Worm (Caenorhabditis elegans): ENCODE data around the gene rmd-1.

The rmd-1 gene

DNA sequence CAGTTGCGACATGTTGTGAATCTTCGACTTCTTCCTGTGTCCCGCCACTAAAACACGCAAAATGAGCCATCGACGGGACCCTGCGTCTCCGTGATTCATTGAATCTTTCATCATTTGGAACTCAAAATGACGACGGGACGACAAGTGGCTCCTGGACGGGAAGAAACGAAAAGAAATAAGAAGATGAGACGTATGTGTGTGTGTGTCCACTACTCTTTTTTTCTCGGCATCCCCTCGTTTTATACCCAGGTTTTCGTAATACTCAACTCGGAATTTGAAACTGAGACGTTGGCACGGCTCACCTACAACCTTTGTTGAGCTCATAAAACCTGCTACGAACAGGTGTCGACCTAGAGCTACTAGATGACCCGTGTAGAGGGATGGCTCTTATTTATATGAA, 14.4 kb upstream of the rmd-1 start:
- TF ChIP-seq ham-2 (GFP tag; optimal IDR thresholded peaks at IDR 0.05): no peak
- TF ChIP-seq lin-13 (tag; optimal IDR thresholded peaks at IDR 0.05): no peak
- TF ChIP-seq unc-62 (GFP tag; optimal IDR thresholded peaks at IDR 0.05): peak; percentile 68
- TF ChIP-seq unc-120 (tag; optimal IDR thresholded peaks at IDR 0.05; ENCODE audit: poor library complexity, severe bottlenecking): peak; percentile 67
- TF ChIP-seq hlh-1 (tag; optimal IDR thresholded peaks at IDR 0.05): peak; percentile 51
- TF ChIP-seq ceh-83 (GFP tag; optimal IDR thresholded peaks at IDR 0.05): no peak

DNA sequence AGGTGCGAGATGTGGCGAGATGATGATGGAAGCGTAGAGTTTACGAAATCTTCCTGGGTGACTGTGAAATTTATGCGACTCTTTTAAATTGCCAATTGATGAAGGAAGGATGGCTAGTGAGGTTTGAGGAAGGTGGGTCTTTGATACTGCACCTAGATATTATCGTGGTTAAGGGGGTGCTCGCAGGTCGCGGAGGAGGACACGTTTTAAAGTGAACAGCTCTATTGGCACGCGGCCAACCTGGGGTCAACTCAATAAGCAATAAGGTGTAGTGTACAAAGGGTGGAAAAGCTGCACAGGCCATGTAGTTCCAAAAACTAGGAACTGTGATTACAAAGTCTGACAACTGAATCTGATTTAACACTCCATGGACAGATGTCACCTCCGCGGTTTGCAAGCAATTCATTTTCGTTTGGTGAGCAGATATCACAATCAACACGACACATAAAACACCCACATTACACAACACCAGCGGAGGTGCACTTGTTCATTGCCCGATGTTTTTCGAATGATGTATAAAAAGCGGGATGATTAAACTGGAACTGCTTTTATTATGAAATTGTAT, 13.5 kb upstream of the rmd-1 start:
- TF ChIP-seq elt-1 (tag; optimal IDR thresholded peaks at IDR 0.05; ENCODE audit: borderline replicate concordance, insufficient read depth) (no peak), tbx-8 (GFP tag; optimal IDR thresholded peaks at IDR 0.05) (no peak), unc-62 (GFP tag; optimal IDR thresholded peaks at IDR 0.05) (peak; percentile 20), cnd-1 (tag; optimal IDR thresholded peaks at IDR 0.05) (no peak), nhr-28 (tag; optimal IDR thresholded peaks at IDR 0.05) (no peak), mls-2 (tag; optimal IDR thresholded peaks at IDR 0.05) (no peak), elt-3 (tag; optimal IDR thresholded peaks at IDR 0.05) (no peak), nhr-76 (tag; optimal IDR thresholded peaks at IDR 0.05) (no peak)

DNA sequence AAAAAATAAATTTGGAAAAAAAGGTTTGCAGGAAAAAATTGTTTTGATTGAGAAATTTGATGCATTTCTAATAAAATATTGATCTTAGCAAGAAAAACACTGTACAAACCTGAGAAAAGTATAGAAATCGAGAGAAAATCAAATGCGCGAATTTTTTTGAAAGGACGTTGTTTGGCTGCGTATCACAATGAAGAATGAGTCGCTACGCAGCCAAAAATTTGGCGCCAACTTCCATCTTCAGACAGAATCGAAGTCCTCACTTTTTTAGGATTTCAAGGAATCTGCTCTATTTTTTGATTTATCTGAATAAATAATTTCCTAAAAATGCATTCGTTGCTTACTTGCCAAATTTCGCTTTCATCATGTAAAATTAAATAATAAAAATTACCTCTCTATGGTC, 12.2 kb upstream of the rmd-1 start:
- TF ChIP-seq hlh-1 (tag; optimal IDR thresholded peaks at IDR 0.05): no peak
- no peak for TF ChIP-seq lin-13 (tag; optimal IDR thresholded peaks at IDR 0.05)
- no peak for TF ChIP-seq sptf-1 (tag; optimal IDR thresholded peaks at IDR 0.05)
- TF ChIP-seq pha-4 (tag; optimal IDR thresholded peaks at IDR 0.05): no peak
- no peak for TF ChIP-seq unc-120 (tag; optimal IDR thresholded peaks at IDR 0.05; ENCODE audit: poor library complexity, severe bottlenecking)
- no peak for TF ChIP-seq flh-1 (GFP tag; optimal IDR thresholded peaks at IDR 0.05)
- TF ChIP-seq blmp-1 (tag; optimal IDR thresholded peaks at IDR 0.05): no peak
- no peak for TF ChIP-seq nhr-76 (tag; optimal IDR thresholded peaks at IDR 0.05)
- TF ChIP-seq nhr-2 (tag; optimal IDR thresholded peaks at IDR 0.05): no peak
- no peak for TF ChIP-seq zip-8 (tag; optimal IDR thresholded peaks at IDR 0.05)
- TF ChIP-seq snpc-4 (tag; optimal IDR thresholded peaks at IDR 0.05): no peak
- TF ChIP-seq ztf-11 (tag; optimal IDR thresholded peaks at IDR 0.05): no peak
- no peak for TF ChIP-seq elt-1 (tag; optimal IDR thresholded peaks at IDR 0.05; ENCODE audit: borderline replicate concordance, insufficient read depth)

DNA sequence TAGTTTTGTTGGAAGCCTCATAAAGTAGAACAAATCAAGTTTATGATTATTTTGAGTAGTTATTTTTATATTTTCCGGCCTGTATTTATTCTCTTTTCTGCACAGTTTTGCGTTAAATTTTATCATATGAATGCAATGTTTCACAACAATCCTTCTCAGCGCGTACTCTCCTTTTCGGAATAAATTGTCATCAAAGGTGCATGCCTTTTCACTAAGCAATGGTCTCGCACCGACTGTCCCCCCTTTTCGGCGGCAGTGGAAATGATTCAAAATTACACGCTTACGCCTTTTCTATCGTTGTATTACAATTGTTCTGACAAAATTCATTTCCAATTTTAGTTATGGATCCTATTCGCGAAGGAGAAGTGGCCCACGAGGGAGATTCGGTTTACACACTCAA, 11.8 kb upstream of the rmd-1 start, which contains the start of the genes iff-1 and cdk-1:
iff-1 (minus strand) TSS at position 61 of the 400 bp plus-strand sequence.
cdk-1 (plus strand) TSS at position 340 of the 400 bp plus-strand sequence.
- TF ChIP-seq mab-5 (tag; optimal IDR thresholded peaks at IDR 0.05): no peak
- peak; percentile 49 for TF ChIP-seq unc-120 (tag; optimal IDR thresholded peaks at IDR 0.05; ENCODE audit: poor library complexity, severe bottlenecking)
- peak; percentile 63 for TF ChIP-seq mep-1 (tag; optimal IDR thresholded peaks at IDR 0.05)
- TF ChIP-seq elt-1 (tag; optimal IDR thresholded peaks at IDR 0.05; ENCODE audit: borderline replicate concordance, insufficient read depth): no peak
- TF ChIP-seq ceh-83 (GFP tag; optimal IDR thresholded peaks at IDR 0.05): no peak
- no peak for TF ChIP-seq ceh-43 (GFP tag; optimal IDR thresholded peaks at IDR 0.05)
- TF ChIP-seq zip-8 (tag; optimal IDR thresholded peaks at IDR 0.05): no peak
- no peak for TF ChIP-seq ceh-39 (tag; optimal IDR thresholded peaks at IDR 0.05)
- TF ChIP-seq nhr-12 (tag; optimal IDR thresholded peaks at IDR 0.05): no peak
- no peak for TF ChIP-seq flh-1 (GFP tag; optimal IDR thresholded peaks at IDR 0.05)
- TF ChIP-seq pha-4 (tag; optimal IDR thresholded peaks at IDR 0.05): peak; percentile 15
- no peak for TF ChIP-seq nhr-76 (tag; optimal IDR thresholded peaks at IDR 0.05)
- no peak for TF ChIP-seq sem-2 (GFP tag; optimal IDR thresholded peaks at IDR 0.05)
- TF ChIP-seq blmp-1 (tag; optimal IDR thresholded peaks at IDR 0.05): no peak
- TF ChIP-seq mls-2 (tag; optimal IDR thresholded peaks at IDR 0.05): no peak
- no peak for TF ChIP-seq lin-13 (tag; optimal IDR thresholded peaks at IDR 0.05)
- peak; percentile 41 for TF ChIP-seq ces-1 (GFP tag; optimal IDR thresholded peaks at IDR 0.05)
- TF ChIP-seq elt-3 (tag; optimal IDR thresholded peaks at IDR 0.05): no peak
- TF ChIP-seq ham-2 (GFP tag; optimal IDR thresholded peaks at IDR 0.05): no peak
- no peak for TF ChIP-seq M03D4.4 (tag; optimal IDR thresholded peaks at IDR 0.05)
- TF ChIP-seq lin-32 (GFP tag; optimal IDR thresholded peaks at IDR 0.05): no peak
- TF ChIP-seq bed-3 (GFP tag; optimal IDR thresholded peaks at IDR 0.05): no peak
- no peak for TF ChIP-seq snpc-4 (tag; optimal IDR thresholded peaks at IDR 0.05)
- TF ChIP-seq lsy-2 (tag; optimal IDR thresholded peaks at IDR 0.05): peak; percentile 37
- peak; percentile 21 for TF ChIP-seq nhr-237 (tag; optimal IDR thresholded peaks at IDR 0.05)
- no peak for TF ChIP-seq drap-1 (GFP tag; optimal IDR thresholded peaks at IDR 0.05)
- no peak for TF ChIP-seq unc-62 (GFP tag; optimal IDR thresholded peaks at IDR 0.05)
- TF ChIP-seq nhr-2 (tag; optimal IDR thresholded peaks at IDR 0.05): no peak
- TF ChIP-seq sptf-1 (tag; optimal IDR thresholded peaks at IDR 0.05): no peak
